Worm (Caenorhabditis elegans) whole organism, midembryonic: ENCODE measurements around the gene tag-250.

ENCODE experiments used
- T22C8.4 ChIP-seq: fragments of 200-800 bp; sonication (Bioruptor generic); IDR thresholded peaks from 2 replicates; pipeline ENCODE4 v1.3.6; 2022; ENCODE audit warnings: missing genetic modification characterization, missing compliant biosample characterization
- cog-1 ChIP-seq: sonication (generic microtip); optimal IDR thresholded peaks from 2 replicates; lab custom pipeline; 2016; ENCODE audit warnings: missing genetic modification characterization, missing compliant biosample characterization
- flt-1 ChIP-seq: fragments of 200-800 bp; sonication (Bioruptor generic); IDR thresholded peaks from 2 replicates; pipeline ENCODE4 v1.3.6; 2022; ENCODE audit warnings: missing genetic modification characterization, missing compliant biosample characterization
- klf-2 ChIP-seq: fragments of 200-800 bp; sonication (Bioruptor generic); conservative IDR thresholded peaks from 2 replicates; pipeline ENCODE4 v1.3.6; 2022; ENCODE audit warnings: missing genetic modification reagents, missing genetic modification characterization, missing compliant biosample characterization
- med-1 ChIP-seq: sonication (generic microtip); optimal IDR thresholded peaks from 2 replicates; lab custom pipeline; 2017; ENCODE audit warnings: missing genetic modification characterization, mild to moderate bottlenecking, missing compliant biosample characterization, antibody characterized with exemption, missing genetic modification reagents; ENCODE audit not compliant: insufficient read depth
- tab-1 ChIP-seq: fragments of 200-800 bp; sonication (Bioruptor generic); IDR thresholded peaks from 2 replicates; pipeline ENCODE4 v1.3.6; 2022; ENCODE audit warnings: missing genetic modification characterization, missing compliant biosample characterization
- ztf-23 ChIP-seq: fragments of 200-800 bp; sonication (Bioruptor generic); IDR thresholded peaks from 2 replicates; pipeline ENCODE4 v1.3.6; 2022; ENCODE audit warnings: missing genetic modification reagents, missing genetic modification characterization, missing compliant biosample characterization

- TF ChIP-seq T22C8.4 (GFP tag; lab: Robert Waterston, UW) = no peak
- no peak for TF ChIP-seq cog-1
- TF ChIP-seq ztf-23 (GFP tag; lab: Robert Waterston, UW) = no peak
- TF ChIP-seq klf-2 (GFP tag; lab: Robert Waterston, UW) = no peak
- no peak for TF ChIP-seq tab-1 (GFP tag; lab: Robert Waterston, UW)
- TF ChIP-seq flt-1 (GFP tag; lab: Robert Waterston, UW) = no peak
- no peak for TF ChIP-seq med-1 (GFP tag; lab: Kevin White, UChicago)
Measured at ce11 chrIII:7903427-7903826, 21.3 kb downstream of the tag-250 start.
